Fruit fly (Drosophila melanogaster) S2 (cell line): ENCODE measurements around the gene CG14892.

Source experiments
- CG8478 ChIP-seq: fragments of >200 bp; optimal IDR thresholded peaks from 2 replicates; lab custom pipeline; 2018
- CTCF ChIP-seq, 2 experiments: fragments of >200 bp; optimal IDR thresholded peaks; 2 replicates each; lab custom pipeline; 2018

DNA sequence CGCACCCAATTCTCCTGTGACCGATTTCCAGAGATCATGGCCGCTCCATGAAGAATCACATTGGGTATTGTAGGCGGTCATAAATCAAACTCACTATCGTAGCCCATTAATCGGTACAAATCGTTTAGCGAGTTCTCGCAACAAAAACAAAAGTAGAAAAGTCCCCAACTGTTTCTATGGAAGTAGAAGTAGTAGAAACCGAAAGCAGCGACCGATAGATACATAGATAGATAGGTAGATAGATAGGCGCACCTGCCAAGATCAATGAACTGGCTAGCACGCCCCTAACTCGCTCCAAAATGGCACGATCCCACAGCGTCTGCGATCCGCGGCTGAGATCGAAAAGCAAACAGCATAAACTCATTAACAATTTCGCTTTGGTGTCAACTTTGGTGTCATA is 6.5 kb downstream of the CG14892 start:
- no peak for TF ChIP-seq CTCF (optimal IDR thresholded peaks at IDR 0.05; lab: Kevin White, UChicago)
- TF ChIP-seq CG8478 = no peak
